Fruit fly (Drosophila melanogaster) whole organism, pupa: ENCODE results near the gene gny.

Experiments used
- CG13204 ChIP-seq: fragments of 200-800 bp; sonication (Bioruptor generic); optimal IDR thresholded peaks from 2 replicates; lab custom pipeline; 2018; ENCODE audit warnings: missing biosample characterization, mild to moderate bottlenecking, missing genetic modification characterization, moderate library complexity
- CG4496 ChIP-seq: fragments of 200-800 bp; sonication (Bioruptor generic); IDR thresholded peaks from 3 replicates; pipeline ENCODE4 v1.3.6; 2022; ENCODE audit warnings: missing biosample characterization, missing genetic modification characterization
- CG8159 ChIP-seq: fragments of 200-800 bp; sonication (Bioruptor generic); optimal IDR thresholded peaks from 3 replicates; lab custom pipeline; 2018; ENCODE audit warnings: missing biosample characterization, mild to moderate bottlenecking, missing genetic modification characterization, moderate library complexity
- CG9948 ChIP-seq: fragments of 200-800 bp; sonication (Bioruptor generic); optimal IDR thresholded peaks from 2 replicates; lab custom pipeline; 2018; ENCODE audit warnings: missing biosample characterization, mild to moderate bottlenecking, missing genetic modification characterization, moderate library complexity
- EcR ChIP-seq: fragments of 200-800 bp; sonication (Bioruptor generic); optimal IDR thresholded peaks from 3 replicates; lab custom pipeline; 2019; ENCODE audit warnings: missing biosample characterization, missing genetic modification characterization, mild to moderate bottlenecking, moderate library complexity, missing genetic modification reagents
- Snoo ChIP-seq: fragments of 200-800 bp; sonication (Bioruptor generic); optimal IDR thresholded peaks from 3 replicates; lab custom pipeline; 2017; ENCODE audit warnings: missing biosample characterization, mild to moderate bottlenecking, missing genetic modification characterization, inconsistent platforms
- gl ChIP-seq: fragments of 200-800 bp; sonication (Bioruptor generic); optimal IDR thresholded peaks from 2 replicates; lab custom pipeline; 2018; ENCODE audit warnings: missing biosample characterization, mild to moderate bottlenecking, missing genetic modification characterization

DNA sequence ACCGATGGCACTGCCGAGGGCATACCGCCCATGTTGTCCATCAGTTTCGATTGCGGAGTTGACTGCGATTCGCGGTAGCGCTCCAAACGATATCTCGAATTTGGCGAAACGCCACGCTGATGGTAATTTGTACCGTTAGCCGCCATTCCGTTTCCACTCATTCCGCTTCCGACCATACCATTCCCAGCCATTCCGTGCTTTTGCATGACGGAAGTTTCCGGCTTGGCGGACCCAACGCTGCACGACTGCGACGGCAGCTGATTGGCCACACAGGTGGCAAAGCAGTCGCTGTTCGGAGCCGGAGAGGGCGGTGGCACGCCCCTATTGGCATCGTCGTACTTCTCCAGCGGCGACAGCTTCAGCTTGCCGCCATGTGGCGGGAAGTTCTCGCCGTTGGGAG lies 7.6 kb upstream of the gny start:
- no peak for TF ChIP-seq gl (tag; lab: Kevin White, UChicago)
- TF ChIP-seq EcR = no peak
- no peak for TF ChIP-seq Snoo (tag; lab: Kevin White, UChicago)
- no peak for TF ChIP-seq CG13204 (GFP tag; lab: Kevin White, UChicago)
- TF ChIP-seq CG9948 (tag; lab: Kevin White, UChicago) = no peak
- TF ChIP-seq CG8159 (tag; lab: Kevin White, UChicago) = no peak
- TF ChIP-seq CG4496 (GFP tag; lab: Robert Waterston, UW) = no peak
